Worm (Caenorhabditis elegans): ENCODE results near the gene ZK418.6.

The ZK418.6 gene

ce11 chrIII:7083106-7083505, 4.5 kb upstream of the ZK418.6 start:
- TF ChIP-seq ztf-11 (tag; optimal IDR thresholded peaks at IDR 0.05): no peak
- no peak for TF ChIP-seq pha-4 (tag; optimal IDR thresholded peaks at IDR 0.05)
- TF ChIP-seq ces-1 (GFP tag; optimal IDR thresholded peaks at IDR 0.05): no peak
- no peak for TF ChIP-seq snpc-4 (tag; optimal IDR thresholded peaks at IDR 0.05)
- no peak for TF ChIP-seq elt-3 (tag; optimal IDR thresholded peaks at IDR 0.05)
- TF ChIP-seq nhr-2 (tag; optimal IDR thresholded peaks at IDR 0.05): no peak
- TF ChIP-seq flh-1 (GFP tag; optimal IDR thresholded peaks at IDR 0.05): no peak
- no peak for TF ChIP-seq lsy-2 (tag; optimal IDR thresholded peaks at IDR 0.05)
- TF ChIP-seq ceh-39 (tag; optimal IDR thresholded peaks at IDR 0.05): no peak
- no peak for TF ChIP-seq unc-62 (GFP tag; optimal IDR thresholded peaks at IDR 0.05)
- no peak for TF ChIP-seq tbx-8 (GFP tag; optimal IDR thresholded peaks at IDR 0.05)
- no peak for TF ChIP-seq lin-32 (GFP tag; optimal IDR thresholded peaks at IDR 0.05)
- TF ChIP-seq lin-13 (tag; optimal IDR thresholded peaks at IDR 0.05): no peak
- TF ChIP-seq zip-8 (tag; optimal IDR thresholded peaks at IDR 0.05): no peak
- no peak for TF ChIP-seq mep-1 (tag; optimal IDR thresholded peaks at IDR 0.05)

- no peak for TF ChIP-seq tbx-8 (GFP tag; optimal IDR thresholded peaks at IDR 0.05)
These were observed 2.9 kb upstream of the ZK418.6 start for ce11 chrIII:7081488-7081887.

- no peak for TF ChIP-seq M03D4.4 (tag; optimal IDR thresholded peaks at IDR 0.05)
- no peak for TF ChIP-seq cnd-1 (tag; optimal IDR thresholded peaks at IDR 0.05)
- TF ChIP-seq ztf-11 (tag; optimal IDR thresholded peaks at IDR 0.05): no peak
- TF ChIP-seq lsy-2 (tag; optimal IDR thresholded peaks at IDR 0.05): no peak
- no peak for TF ChIP-seq sptf-1 (tag; optimal IDR thresholded peaks at IDR 0.05)
- TF ChIP-seq flh-1 (GFP tag; optimal IDR thresholded peaks at IDR 0.05): no peak
- no peak for TF ChIP-seq elt-1 (tag; optimal IDR thresholded peaks at IDR 0.05; ENCODE audit: borderline replicate concordance, insufficient read depth)
- TF ChIP-seq nhr-76 (tag; optimal IDR thresholded peaks at IDR 0.05): no peak
- no peak for TF ChIP-seq bed-3 (GFP tag; optimal IDR thresholded peaks at IDR 0.05)
- no peak for TF ChIP-seq mab-5 (tag; optimal IDR thresholded peaks at IDR 0.05)
- TF ChIP-seq drap-1 (GFP tag; optimal IDR thresholded peaks at IDR 0.05): no peak
- no peak for TF ChIP-seq hlh-1 (tag; optimal IDR thresholded peaks at IDR 0.05)
- no peak for TF ChIP-seq tbx-8 (GFP tag; optimal IDR thresholded peaks at IDR 0.05)
These were observed 2.1 kb upstream of the ZK418.6 start, which contains the start of gene ZK418.7 for ce11 chrIII:7080689-7081088. Gene ZK418.7, minus strand, starts transcription at chrIII:7080789.

- no peak for TF ChIP-seq unc-39 (tag; optimal IDR thresholded peaks at IDR 0.05)
- TF ChIP-seq tbx-8 (GFP tag; optimal IDR thresholded peaks at IDR 0.05): no peak
- no peak for TF ChIP-seq snpc-4 (tag; optimal IDR thresholded peaks at IDR 0.05)
- no peak for TF ChIP-seq zip-8 (tag; optimal IDR thresholded peaks at IDR 0.05)
- TF ChIP-seq elt-3 (tag; optimal IDR thresholded peaks at IDR 0.05): no peak
- TF ChIP-seq flh-1 (GFP tag; optimal IDR thresholded peaks at IDR 0.05): no peak
- TF ChIP-seq unc-120 (tag; optimal IDR thresholded peaks at IDR 0.05; ENCODE audit: poor library complexity, severe bottlenecking): no peak
- TF ChIP-seq bed-3 (GFP tag; optimal IDR thresholded peaks at IDR 0.05): no peak
These were observed 2.3 kb downstream of the ZK418.6 start, which contains the start of gene ZK418.13 for ce11 chrIII:7076386-7076785. Gene ZK418.13, minus strand, starts transcription at chrIII:7076486.

ce11 chrIII:7073801-7074386, 4.7 kb downstream of the ZK418.6 start, which contains the start of gene ZK418.5:
Gene ZK418.5, minus strand, starts transcription at chrIII:7073851.
- TF ChIP-seq ceh-39 (tag; optimal IDR thresholded peaks at IDR 0.05) (peak; percentile 22), hlh-1 (tag; optimal IDR thresholded peaks at IDR 0.05) (no peak), unc-62 (GFP tag; optimal IDR thresholded peaks at IDR 0.05) (no peak), ceh-43 (GFP tag; optimal IDR thresholded peaks at IDR 0.05) (no peak), lsy-2 (tag; optimal IDR thresholded peaks at IDR 0.05) (peak; percentile 48), nhr-12 (tag; optimal IDR thresholded peaks at IDR 0.05) (no peak), ceh-83 (GFP tag; optimal IDR thresholded peaks at IDR 0.05) (no peak), drap-1 (GFP tag; optimal IDR thresholded peaks at IDR 0.05) (no peak), mep-1 (tag; optimal IDR thresholded peaks at IDR 0.05) (peak; percentile 32), ces-1 (GFP tag; optimal IDR thresholded peaks at IDR 0.05) (no peak), M03D4.4 (tag; optimal IDR thresholded peaks at IDR 0.05) (no peak)

- no peak for TF ChIP-seq elt-3 (tag; optimal IDR thresholded peaks at IDR 0.05)
- no peak for TF ChIP-seq snpc-4 (tag; optimal IDR thresholded peaks at IDR 0.05)
- no peak for TF ChIP-seq nhr-28 (tag; optimal IDR thresholded peaks at IDR 0.05)
- TF ChIP-seq lin-32 (GFP tag; optimal IDR thresholded peaks at IDR 0.05): no peak
- no peak for TF ChIP-seq hlh-1 (tag; optimal IDR thresholded peaks at IDR 0.05)
- TF ChIP-seq drap-1 (GFP tag; optimal IDR thresholded peaks at IDR 0.05): no peak
- no peak for TF ChIP-seq ceh-39 (tag; optimal IDR thresholded peaks at IDR 0.05)
- no peak for TF ChIP-seq ham-2 (GFP tag; optimal IDR thresholded peaks at IDR 0.05)
- TF ChIP-seq blmp-1 (tag; optimal IDR thresholded peaks at IDR 0.05): no peak
- TF ChIP-seq M03D4.4 (tag; optimal IDR thresholded peaks at IDR 0.05): no peak
- no peak for TF ChIP-seq ceh-83 (GFP tag; optimal IDR thresholded peaks at IDR 0.05)
- no peak for TF ChIP-seq tbx-8 (GFP tag; optimal IDR thresholded peaks at IDR 0.05)
- TF ChIP-seq lin-13 (tag; optimal IDR thresholded peaks at IDR 0.05): no peak
- TF ChIP-seq flh-1 (GFP tag; optimal IDR thresholded peaks at IDR 0.05): no peak
- TF ChIP-seq nhr-237 (tag; optimal IDR thresholded peaks at IDR 0.05): no peak
- TF ChIP-seq elt-1 (tag; optimal IDR thresholded peaks at IDR 0.05; ENCODE audit: borderline replicate concordance, insufficient read depth): no peak
These were observed 6.2 kb downstream of the ZK418.6 start, which contains the start of gene lin-37 for ce11 chrIII:7072452-7072851. Gene lin-37, minus strand, starts transcription at chrIII:7072552.

All from whole organism, mixed stage, embryonic.